Fruit fly (Drosophila melanogaster) whole organism, pupa: ENCODE measurements around the gene CG18281.

Source experiments
- CG10348 ChIP-seq: fragments of 200-800 bp; sonication (Bioruptor generic); IDR thresholded peaks from 2 replicates; pipeline ENCODE4 v1.3.6; 2022; ENCODE audit warnings: missing biosample characterization, missing genetic modification characterization
- CG17806 ChIP-seq: fragments of 200-800 bp; sonication (Bioruptor generic); optimal IDR thresholded peaks from 2 replicates; lab custom pipeline; 2018; ENCODE audit warnings: missing biosample characterization, mild to moderate bottlenecking, missing genetic modification characterization, moderate library complexity
- CG32121 ChIP-seq: fragments of 200-800 bp; sonication (Bioruptor generic); IDR thresholded peaks from 2 replicates; pipeline ENCODE4 v1.3.6; 2022; ENCODE audit warnings: missing biosample characterization, missing genetic modification characterization
- CG34367 ChIP-seq: fragments of 200-800 bp; sonication (Bioruptor generic); optimal IDR thresholded peaks from 2 replicates; lab custom pipeline; 2018; ENCODE audit warnings: missing biosample characterization, mild to moderate bottlenecking, missing genetic modification characterization
- CG4496 ChIP-seq: fragments of 200-800 bp; sonication (Bioruptor generic); IDR thresholded peaks from 3 replicates; pipeline ENCODE4 v1.3.6; 2022; ENCODE audit warnings: missing biosample characterization, missing genetic modification characterization
- CG8159 ChIP-seq: fragments of 200-800 bp; sonication (Bioruptor generic); optimal IDR thresholded peaks from 3 replicates; lab custom pipeline; 2018; ENCODE audit warnings: missing biosample characterization, mild to moderate bottlenecking, missing genetic modification characterization, moderate library complexity
- EcR ChIP-seq: fragments of 200-800 bp; sonication (Bioruptor generic); optimal IDR thresholded peaks from 3 replicates; lab custom pipeline; 2019; ENCODE audit warnings: missing biosample characterization, missing genetic modification characterization, mild to moderate bottlenecking, moderate library complexity, missing genetic modification reagents
- Ets98B ChIP-seq: fragments of 200-800 bp; sonication (Bioruptor generic); IDR thresholded peaks from 2 replicates; pipeline ENCODE4 v1.3.6; 2022; ENCODE audit warnings: missing biosample characterization, missing genetic modification characterization
- Pif1B ChIP-seq: fragments of 200-800 bp; sonication (Bioruptor generic); optimal IDR thresholded peaks from 3 replicates; lab custom pipeline; 2016; ENCODE audit warnings: missing biosample characterization, missing genetic modification characterization
- Snoo ChIP-seq: fragments of 200-800 bp; sonication (Bioruptor generic); optimal IDR thresholded peaks from 3 replicates; lab custom pipeline; 2017; ENCODE audit warnings: missing biosample characterization, mild to moderate bottlenecking, missing genetic modification characterization, inconsistent platforms
- fd96Ca ChIP-seq: fragments of 200-800 bp; sonication (Bioruptor generic); IDR thresholded peaks from 3 replicates; pipeline ENCODE4 v1.3.6; 2022; ENCODE audit warnings: missing biosample characterization, missing genetic modification characterization
- gl ChIP-seq: fragments of 200-800 bp; sonication (Bioruptor generic); optimal IDR thresholded peaks from 2 replicates; lab custom pipeline; 2018; ENCODE audit warnings: missing biosample characterization, mild to moderate bottlenecking, missing genetic modification characterization
- rn ChIP-seq: fragments of 200-800 bp; sonication (Bioruptor generic); IDR thresholded peaks from 2 replicates; pipeline ENCODE4 v1.3.6; 2022; ENCODE audit warnings: missing biosample characterization, missing genetic modification characterization

- TF ChIP-seq Ets98B (GFP tag; lab: Robert Waterston, UW), result no peak
- TF ChIP-seq Pif1B, result no peak
- no peak for TF ChIP-seq CG17806 (tag; lab: Kevin White, UChicago)
- TF ChIP-seq gl (tag; lab: Kevin White, UChicago), result no peak
- no peak for TF ChIP-seq CG10348 (GFP tag; lab: Robert Waterston, UW)
- TF ChIP-seq CG32121 (GFP tag; lab: Robert Waterston, UW), result no peak
- TF ChIP-seq CG4496 (GFP tag; lab: Robert Waterston, UW), result no peak
- TF ChIP-seq CG34367, result no peak
- TF ChIP-seq CG8159, result no peak
- no peak for TF ChIP-seq EcR (GFP tag; lab: Kevin White, UChicago)
- no peak for TF ChIP-seq rn
- no peak for TF ChIP-seq Snoo (tag; lab: Kevin White, UChicago)
- TF ChIP-seq fd96Ca, result no peak
Measured at dm6 chr3L:20530347-20531177, 30.9 kb downstream of the CG18281 start.
